Worm (Caenorhabditis elegans) whole organism, early embryonic: ENCODE data around the gene F45E4.5.

Experiments used
- B0310.2 ChIP-seq: sonication (generic microtip); optimal IDR thresholded peaks from 2 replicates; lab custom pipeline; 2016; ENCODE audit warnings: mild to moderate bottlenecking, missing genetic modification characterization, missing compliant biosample characterization
- F13C5.2 ChIP-seq: sonication (generic microtip); optimal IDR thresholded peaks from 2 replicates; lab custom pipeline; 2017; ENCODE audit warnings: mild to moderate bottlenecking, missing genetic modification characterization, inconsistent platforms, missing compliant biosample characterization
- aly-1 ChIP-seq: sonication (generic microtip); optimal IDR thresholded peaks from 2 replicates; lab custom pipeline; 2016; ENCODE audit warnings: missing genetic modification characterization, missing compliant biosample characterization
- ama-1 ChIP-seq: fragments of 150-350 bp; optimal IDR thresholded peaks from 2 replicates; lab custom pipeline; 2014
- ceh-13 ChIP-seq: fragments of 200-800 bp; sonication (Bioruptor generic); optimal IDR thresholded peaks from 2 replicates; lab custom pipeline; 2018; ENCODE audit warnings: mild to moderate bottlenecking, missing genetic modification characterization, missing compliant biosample characterization
- ceh-36 ChIP-seq: sonication (generic microtip); optimal IDR thresholded peaks from 2 replicates; lab custom pipeline; 2016; ENCODE audit warnings: missing genetic modification characterization, inconsistent platforms, missing compliant biosample characterization
- ets-7 ChIP-seq: sonication (generic microtip); optimal IDR thresholded peaks from 2 replicates; lab custom pipeline; 2016; ENCODE audit warnings: missing genotype, missing genetic modification characterization, missing compliant biosample characterization
- flt-1 ChIP-seq: fragments of 200-800 bp; sonication (Bioruptor generic); IDR thresholded peaks from 2 replicates; pipeline ENCODE4 v1.3.6; 2022; ENCODE audit warnings: missing genetic modification characterization, missing compliant biosample characterization
- hmbx-1 ChIP-seq: sonication (generic microtip); optimal IDR thresholded peaks from 2 replicates; lab custom pipeline; 2016; ENCODE audit warnings: mild to moderate bottlenecking, missing genetic modification characterization, missing compliant biosample characterization
- hmg-4 ChIP-seq: fragments of 200-800 bp; sonication (Bioruptor generic); optimal IDR thresholded peaks from 2 replicates; lab custom pipeline; 2018; ENCODE audit warnings: mild to moderate bottlenecking, missing genetic modification characterization, missing compliant biosample characterization
- hnd-1 ChIP-seq: sonication (generic microtip); optimal IDR thresholded peaks from 2 replicates; lab custom pipeline; 2016; ENCODE audit warnings: missing genetic modification characterization, missing compliant biosample characterization
- pes-1 ChIP-seq: fragments of 200-800 bp; sonication (Bioruptor generic); IDR thresholded peaks from 2 replicates; pipeline ENCODE4 v1.3.6; 2022; ENCODE audit warnings: missing genetic modification reagents, missing genetic modification characterization, missing compliant biosample characterization
- scrt-1 ChIP-seq: fragments of 200-800 bp; sonication (Bioruptor generic); IDR thresholded peaks from 2 replicates; pipeline ENCODE4 v1.3.6; 2022; ENCODE audit warnings: missing genetic modification characterization, missing compliant biosample characterization
- sea-1 ChIP-seq: fragments of 200-800 bp; sonication (Bioruptor generic); conservative IDR thresholded peaks from 2 replicates; pipeline ENCODE4 v1.3.6; 2022; ENCODE audit warnings: missing genetic modification characterization, missing compliant biosample characterization
- tbx-11 ChIP-seq: fragments of 200-800 bp; sonication (Bioruptor generic); IDR thresholded peaks from 2 replicates; pipeline ENCODE4 v1.3.6; 2022; ENCODE audit warnings: missing genetic modification characterization, missing compliant biosample characterization
- tbx-37 ChIP-seq: fragments of 200-800 bp; sonication (Bioruptor generic); conservative IDR thresholded peaks from 2 replicates; pipeline ENCODE4 v1.3.6; 2022; ENCODE audit warnings: missing genetic modification reagents, missing genetic modification characterization, missing compliant biosample characterization
- tra-4 ChIP-seq: sonication (generic microtip); optimal IDR thresholded peaks from 2 replicates; lab custom pipeline; 2017; ENCODE audit warnings: missing genetic modification characterization, missing compliant biosample characterization

The F45E4.5 gene

DNA sequence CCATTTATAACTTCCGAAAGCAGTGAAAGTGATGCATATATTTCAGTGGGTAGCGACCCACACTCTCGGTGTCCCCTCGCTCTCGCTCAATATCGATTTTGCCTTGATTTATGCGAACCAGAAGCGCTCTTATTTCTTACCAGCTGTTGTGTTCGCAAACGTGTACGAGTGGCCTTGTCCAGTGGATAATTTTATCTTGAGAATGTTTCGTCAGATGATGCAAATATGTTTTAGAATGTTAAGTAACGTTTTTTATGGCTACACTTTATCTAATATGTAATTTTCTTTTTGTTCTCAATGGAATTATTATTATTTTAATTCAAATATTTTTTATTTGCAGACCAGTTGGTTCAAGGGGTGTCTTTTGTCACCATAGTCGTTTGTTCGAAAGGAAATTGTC lies 4.2 kb upstream of the F45E4.5 start, which contains the start of gene plp-1:
Gene plp-1, plus strand, starts transcription at position 341 of the 400 bp plus-strand sequence.
- TF ChIP-seq tbx-11 (GFP tag; lab: Robert Waterston, UW) (no peak), hnd-1 (no peak), pes-1 (GFP tag; lab: Robert Waterston, UW) (no peak), tbx-37 (GFP tag; lab: Robert Waterston, UW) (no peak), ets-7 (tag; lab: Kevin White, UChicago) (no peak), sea-1 (GFP tag; lab: Robert Waterston, UW) (no peak), scrt-1 (GFP tag; lab: Robert Waterston, UW) (no peak), ceh-36 (no peak), B0310.2 (tag; lab: Kevin White, UChicago) (no peak), F13C5.2 (tag; lab: Kevin White, UChicago) (no peak), hmbx-1 (tag; lab: Kevin White, UChicago) (no peak), hmg-4 (no peak), ceh-13 (no peak), ama-1 (no peak), tra-4 (tag; lab: Kevin White, UChicago) (no peak), flt-1 (GFP tag; lab: Robert Waterston, UW) (no peak), aly-1 (tag; lab: Kevin White, UChicago) (no peak)

DNA sequence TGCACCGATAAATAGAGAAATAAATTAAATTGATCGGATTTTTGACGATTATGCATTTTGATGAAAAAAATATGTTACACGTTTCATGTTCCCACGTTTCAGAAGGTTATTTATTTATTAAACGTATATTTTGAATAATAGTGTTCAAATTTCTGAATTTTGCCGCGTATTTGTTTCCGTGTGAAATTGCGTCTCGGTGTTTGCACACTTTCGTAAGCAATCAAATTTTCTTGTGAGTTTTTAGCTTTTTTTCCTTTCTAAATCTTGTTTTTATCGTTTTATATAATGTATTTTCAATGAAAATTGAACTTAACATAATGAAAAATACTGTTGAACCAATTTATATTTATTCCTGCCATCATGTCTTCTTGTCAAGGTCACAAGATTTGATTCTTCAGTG lies 3.7 kb upstream of the F45E4.5 start, which contains the start of gene F45E4.6:
Gene F45E4.6, minus strand, starts transcription at position 14 of the 400 bp plus-strand sequence.
- no peak for TF ChIP-seq scrt-1 (GFP tag; lab: Robert Waterston, UW)
- TF ChIP-seq tbx-37 (GFP tag; lab: Robert Waterston, UW): no peak
- no peak for TF ChIP-seq pes-1 (GFP tag; lab: Robert Waterston, UW)
- no peak for TF ChIP-seq ama-1
- TF ChIP-seq ceh-13: no peak
- TF ChIP-seq ets-7 (tag; lab: Kevin White, UChicago): no peak
- TF ChIP-seq hmg-4: no peak
- TF ChIP-seq aly-1 (tag; lab: Kevin White, UChicago): no peak

DNA sequence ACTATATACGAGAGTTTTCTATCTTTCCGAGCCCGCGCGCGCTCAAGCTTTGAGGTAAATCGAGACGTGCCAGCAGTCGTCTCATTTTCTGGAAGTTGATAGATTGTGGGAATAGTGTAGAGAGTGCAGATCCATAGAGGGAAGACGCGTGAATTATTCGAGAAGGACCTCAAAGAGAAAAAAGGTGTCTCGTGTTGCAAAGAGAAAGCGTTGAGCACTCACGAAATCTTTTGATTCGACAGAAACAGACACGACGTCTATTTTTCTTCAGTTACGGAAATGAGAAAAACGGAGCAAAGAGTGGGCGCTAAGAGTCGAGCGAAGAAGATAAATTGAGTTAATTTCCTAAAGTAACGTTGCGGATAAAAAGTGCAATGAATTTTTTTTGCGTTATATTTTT lies 5.0 kb downstream of the F45E4.5 start:
- TF ChIP-seq ets-7 (tag; lab: Kevin White, UChicago): no peak
- TF ChIP-seq tbx-11 (GFP tag; lab: Robert Waterston, UW): no peak
- TF ChIP-seq F13C5.2 (tag; lab: Kevin White, UChicago): no peak
- TF ChIP-seq hnd-1: no peak

DNA sequence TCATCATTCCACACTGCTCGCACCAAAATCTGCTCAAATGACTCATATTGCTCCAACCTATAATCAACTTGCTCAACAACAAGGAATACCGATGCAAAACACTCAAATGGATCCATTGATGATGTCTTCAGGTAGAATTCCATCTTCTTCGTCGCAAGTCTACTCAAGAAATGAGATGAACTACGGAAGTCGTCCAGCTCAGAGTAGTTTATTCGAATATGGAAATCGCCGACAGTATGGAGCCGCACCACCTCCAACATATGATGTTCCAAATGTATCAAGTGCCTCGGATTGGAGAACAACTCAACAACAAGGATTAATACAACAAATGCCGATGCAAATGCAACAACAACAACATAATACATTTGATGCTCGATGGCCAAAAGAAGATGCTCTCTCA lies 5.8 kb downstream of the F45E4.5 start:
- TF ChIP-seq hmg-4: no peak
- TF ChIP-seq B0310.2 (tag; lab: Kevin White, UChicago): no peak
- TF ChIP-seq ceh-36: no peak
- no peak for TF ChIP-seq aly-1 (tag; lab: Kevin White, UChicago)
- TF ChIP-seq flt-1 (GFP tag; lab: Robert Waterston, UW): no peak
- no peak for TF ChIP-seq ceh-13
- no peak for TF ChIP-seq hnd-1
- no peak for TF ChIP-seq pes-1 (GFP tag; lab: Robert Waterston, UW)
- TF ChIP-seq tbx-11 (GFP tag; lab: Robert Waterston, UW): no peak
- TF ChIP-seq sea-1 (GFP tag; lab: Robert Waterston, UW): no peak

DNA sequence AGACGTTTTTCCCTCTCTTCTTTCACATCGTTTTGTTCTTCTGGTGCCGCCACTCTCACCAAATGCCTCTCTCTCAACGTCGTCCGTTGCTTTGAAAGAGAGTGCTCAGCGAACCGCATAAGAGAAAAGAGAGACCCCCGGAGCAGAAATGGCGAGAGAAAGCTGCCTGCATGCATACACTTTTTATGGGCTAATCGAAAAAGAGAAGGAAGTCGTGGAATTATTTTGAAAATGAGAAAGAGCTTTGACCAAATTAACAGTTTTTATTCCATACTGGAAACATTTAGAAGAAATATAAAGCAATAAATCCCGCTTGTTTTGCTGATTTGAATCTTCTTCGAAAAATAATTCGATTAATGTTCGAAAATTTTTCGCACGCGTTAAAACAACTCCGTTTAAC lies 8.4 kb downstream of the F45E4.5 start:
- TF ChIP-seq F13C5.2 (tag; lab: Kevin White, UChicago) (no peak), hmbx-1 (tag; lab: Kevin White, UChicago) (no peak), ama-1 (no peak), sea-1 (GFP tag; lab: Robert Waterston, UW) (no peak), ceh-13 (no peak), scrt-1 (GFP tag; lab: Robert Waterston, UW) (no peak), tbx-37 (GFP tag; lab: Robert Waterston, UW) (no peak), flt-1 (GFP tag; lab: Robert Waterston, UW) (no peak), tra-4 (tag; lab: Kevin White, UChicago) (no peak)

DNA sequence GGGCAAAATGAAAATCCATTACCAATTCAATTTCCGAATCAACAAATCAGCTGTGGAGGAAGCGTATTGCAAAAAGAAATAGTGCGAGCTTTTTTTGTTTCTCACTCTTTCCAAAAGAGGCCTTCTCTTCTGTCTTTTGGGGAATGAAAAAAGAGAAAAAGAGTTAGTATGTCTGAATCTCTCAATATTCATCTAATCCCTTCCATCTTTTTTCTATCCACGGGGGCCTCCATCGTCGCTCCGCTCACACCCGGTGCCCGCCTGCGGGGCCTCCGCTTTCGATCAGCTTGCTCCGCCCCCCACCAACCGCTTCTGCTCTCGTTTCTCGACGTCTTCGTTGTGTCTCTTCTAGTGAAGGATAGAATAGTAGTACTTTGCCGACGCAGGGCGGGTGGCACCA lies 9.6 kb downstream of the F45E4.5 start:
- TF ChIP-seq sea-1 (GFP tag; lab: Robert Waterston, UW): 0 out of 2 replicates have a peak, but pooled peaks have one; percentile 9
- TF ChIP-seq pes-1 (GFP tag; lab: Robert Waterston, UW): no peak
- 0 out of 2 replicates have a peak, but pooled peaks have one; percentile 21 for TF ChIP-seq tbx-11 (GFP tag; lab: Robert Waterston, UW)

DNA sequence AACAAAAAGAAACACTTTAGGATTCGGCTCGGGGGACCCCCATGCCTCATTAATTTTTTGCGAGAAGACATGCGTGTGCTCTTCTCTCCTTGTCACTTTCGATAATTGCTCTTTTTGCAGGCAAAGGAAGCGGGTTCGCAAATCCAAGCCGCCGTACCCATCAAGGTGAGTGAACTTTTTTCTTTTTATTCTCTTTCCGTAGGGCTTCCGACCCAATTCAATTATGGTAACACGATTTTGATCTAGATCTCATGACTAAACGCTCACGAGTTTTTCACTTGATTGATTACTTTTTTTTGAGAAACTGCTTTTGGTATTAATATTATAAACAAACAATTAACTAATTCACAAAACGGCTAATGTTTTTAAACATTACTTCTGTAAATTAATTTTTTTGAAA lies 16.3 kb downstream of the F45E4.5 start:
- no peak for TF ChIP-seq tra-4 (tag; lab: Kevin White, UChicago)
- no peak for TF ChIP-seq tbx-37 (GFP tag; lab: Robert Waterston, UW)
- TF ChIP-seq B0310.2 (tag; lab: Kevin White, UChicago): no peak
- TF ChIP-seq ets-7 (tag; lab: Kevin White, UChicago): no peak

DNA sequence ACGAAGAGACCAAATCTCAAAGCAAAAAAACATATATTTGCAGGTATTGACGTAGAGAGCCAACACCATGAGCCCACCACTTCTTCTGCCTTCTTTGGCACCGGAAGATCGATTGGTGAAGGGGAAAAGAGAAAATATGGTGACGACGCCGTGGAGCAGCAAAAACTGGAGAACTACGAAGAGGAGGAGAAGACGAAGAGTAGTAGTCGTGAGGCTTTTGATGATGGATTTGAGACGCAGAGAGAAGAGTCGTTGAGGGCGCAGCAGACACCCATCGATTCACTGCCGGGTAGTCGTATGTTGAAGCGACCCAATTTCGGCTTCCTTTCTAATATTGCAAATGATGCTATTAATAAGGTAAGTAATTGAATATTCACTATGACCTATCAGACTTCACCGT lies 17.4 kb downstream of the F45E4.5 start:
- TF ChIP-seq ama-1: no peak
- no peak for TF ChIP-seq aly-1 (tag; lab: Kevin White, UChicago)
- no peak for TF ChIP-seq ceh-36
- no peak for TF ChIP-seq hmbx-1 (tag; lab: Kevin White, UChicago)
- no peak for TF ChIP-seq scrt-1 (GFP tag; lab: Robert Waterston, UW)
- no peak for TF ChIP-seq hmg-4
- no peak for TF ChIP-seq pes-1 (GFP tag; lab: Robert Waterston, UW)
- no peak for TF ChIP-seq tbx-37 (GFP tag; lab: Robert Waterston, UW)
- TF ChIP-seq sea-1 (GFP tag; lab: Robert Waterston, UW): no peak

DNA sequence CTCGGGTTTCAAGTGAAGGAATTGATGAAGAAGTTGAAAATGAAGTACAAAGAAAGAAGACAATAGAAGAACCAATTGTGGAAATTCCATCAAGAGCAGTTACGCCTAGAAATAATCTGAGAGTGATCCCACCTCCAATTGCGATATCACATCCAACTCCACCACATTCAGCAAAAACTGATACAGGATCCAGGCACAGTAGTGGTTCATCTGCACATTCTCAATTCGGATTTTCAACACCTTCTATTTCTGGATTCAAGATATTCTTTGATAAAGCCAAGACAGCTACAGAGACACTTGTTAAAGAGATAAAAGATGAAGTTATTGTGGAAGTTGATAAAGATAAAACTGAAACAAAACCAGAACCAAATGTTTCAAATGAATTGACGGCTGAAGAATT lies 20.7 kb downstream of the F45E4.5 start:
- no peak for TF ChIP-seq sea-1 (GFP tag; lab: Robert Waterston, UW)
- no peak for TF ChIP-seq aly-1 (tag; lab: Kevin White, UChicago)
- no peak for TF ChIP-seq ets-7 (tag; lab: Kevin White, UChicago)
- TF ChIP-seq flt-1 (GFP tag; lab: Robert Waterston, UW): no peak
- TF ChIP-seq ceh-36: no peak
- no peak for TF ChIP-seq ceh-13
- TF ChIP-seq tbx-37 (GFP tag; lab: Robert Waterston, UW): no peak
- no peak for TF ChIP-seq B0310.2 (tag; lab: Kevin White, UChicago)
- TF ChIP-seq hmg-4: no peak
- TF ChIP-seq tra-4 (tag; lab: Kevin White, UChicago): no peak
- no peak for TF ChIP-seq F13C5.2 (tag; lab: Kevin White, UChicago)
- TF ChIP-seq tbx-11 (GFP tag; lab: Robert Waterston, UW): no peak
- TF ChIP-seq scrt-1 (GFP tag; lab: Robert Waterston, UW): no peak
- TF ChIP-seq hnd-1: no peak
- TF ChIP-seq hmbx-1 (tag; lab: Kevin White, UChicago): no peak
- TF ChIP-seq pes-1 (GFP tag; lab: Robert Waterston, UW): no peak
- TF ChIP-seq ama-1: no peak
